Worm (Caenorhabditis elegans) whole organism, young adult: ENCODE data around the gene qdpr-1.

ENCODE experiments used
- B0035.1 ChIP-seq: sonication (generic microtip); optimal IDR thresholded peaks from 2 replicates; lab custom pipeline; 2016; ENCODE audit warnings: missing genetic modification characterization, mild to moderate bottlenecking, missing compliant biosample characterization, missing genotype, missing genetic modification reagents
- F10E7.11 ChIP-seq: sonication (generic microtip); optimal IDR thresholded peaks from 2 replicates; lab custom pipeline; 2017; ENCODE audit warnings: mild to moderate bottlenecking, missing genetic modification characterization, moderate library complexity, missing compliant biosample characterization
- F23B12.7 ChIP-seq: sonication (generic microtip); optimal IDR thresholded peaks from 2 replicates; lab custom pipeline; 2017; ENCODE audit warnings: missing genetic modification characterization, mild to moderate bottlenecking, missing compliant biosample characterization, antibody characterized with exemption, moderate library complexity; ENCODE audit not compliant: insufficient read depth
- F37B4.10 ChIP-seq: fragments of 200-800 bp; sonication (Bioruptor generic); IDR thresholded peaks from 2 replicates; pipeline ENCODE4 v1.3.6; 2022; ENCODE audit warnings: missing genetic modification characterization, missing compliant biosample characterization
- F52B5.7 ChIP-seq: sonication (generic microtip); optimal IDR thresholded peaks from 2 replicates; lab custom pipeline; 2016; ENCODE audit warnings: mild to moderate bottlenecking, missing genetic modification characterization, missing compliant biosample characterization
- F57A8.1 ChIP-seq: fragments of 200-800 bp; sonication (Bioruptor generic); optimal IDR thresholded peaks from 2 replicates; lab custom pipeline; 2018; ENCODE audit warnings: mild to moderate bottlenecking, missing genetic modification characterization, moderate library complexity, missing compliant biosample characterization
- F57C9.4 ChIP-seq: sonication (generic microtip); optimal IDR thresholded peaks from 2 replicates; lab custom pipeline; 2017; ENCODE audit warnings: mild to moderate bottlenecking, missing genetic modification characterization, missing compliant biosample characterization
- K12H6.12 ChIP-seq: fragments of 200-800 bp; sonication (Bioruptor generic); optimal IDR thresholded peaks from 2 replicates; lab custom pipeline; 2018; ENCODE audit warnings: mild to moderate bottlenecking, missing genetic modification characterization, missing compliant biosample characterization
- Y53G8AR.9 ChIP-seq: fragments of 200-800 bp; sonication (Bioruptor generic); conservative IDR thresholded peaks from 2 replicates; pipeline ENCODE4 v1.3.6; 2022; ENCODE audit warnings: missing genetic modification reagents, missing genetic modification characterization, missing compliant biosample characterization
- Y56A3A.18 ChIP-seq: fragments of 200-800 bp; sonication (Bioruptor generic); IDR thresholded peaks from 2 replicates; pipeline ENCODE4 v1.3.6; 2022; ENCODE audit warnings: missing genetic modification reagents, missing genetic modification characterization, missing compliant biosample characterization
- Y67H2A.10 ChIP-seq: fragments of 200-800 bp; sonication (Bioruptor generic); conservative IDR thresholded peaks from 2 replicates; pipeline ENCODE4 v1.3.6; 2022; ENCODE audit warnings: missing genetic modification reagents, missing genetic modification characterization, missing compliant biosample characterization
- Y79H2A.3 ChIP-seq: fragments of 200-800 bp; sonication (Bioruptor generic); conservative IDR thresholded peaks from 2 replicates; pipeline ENCODE4 v1.3.6; 2022; ENCODE audit warnings: missing genetic modification reagents, missing genetic modification characterization, missing compliant biosample characterization
- ama-1 ChIP-seq, 3 experiments: fragments of 150-350 bp in 1 of 3; sonication (generic microtip) in 2 of 3; optimal IDR thresholded peaks; 2 replicates each; lab custom pipeline; 2014 to 2018; ENCODE audit warnings: missing biosample characterization in 2 of 3, missing genetic modification characterization in 2 of 3, missing genetic modification reagents in 2 of 3
- atf-7 ChIP-seq: sonication (generic microtip); optimal IDR thresholded peaks from 2 replicates; lab custom pipeline; 2017; ENCODE audit warnings: mild to moderate bottlenecking, missing genetic modification characterization, missing compliant biosample characterization
- athp-1 ChIP-seq: sonication (generic microtip); optimal IDR thresholded peaks from 2 replicates; lab custom pipeline; 2017; ENCODE audit warnings: mild to moderate bottlenecking, missing genetic modification characterization, missing compliant biosample characterization
- attf-6 ChIP-seq: fragments of 200-800 bp; sonication (Bioruptor generic); IDR thresholded peaks from 2 replicates; pipeline ENCODE4 v1.3.6; 2022; ENCODE audit warnings: missing genetic modification reagents, missing genetic modification characterization, missing compliant biosample characterization
- bed-2 ChIP-seq: fragments of 200-800 bp; sonication (Bioruptor generic); IDR thresholded peaks from 2 replicates; pipeline ENCODE4 v1.3.6; 2022; ENCODE audit warnings: missing genetic modification reagents, missing genetic modification characterization, missing compliant biosample characterization
- cebp-2 ChIP-seq: fragments of 200-800 bp; sonication (Bioruptor generic); IDR thresholded peaks from 2 replicates; pipeline ENCODE4 v1.3.6; 2022; ENCODE audit warnings: missing genetic modification characterization, missing compliant biosample characterization
- ceh-40 ChIP-seq: fragments of 200-800 bp; sonication (Bioruptor generic); IDR thresholded peaks from 2 replicates; pipeline ENCODE4 v1.3.6; 2022; ENCODE audit warnings: missing genetic modification characterization, missing compliant biosample characterization
- ceh-79 ChIP-seq: sonication (generic microtip); optimal IDR thresholded peaks from 2 replicates; lab custom pipeline; 2017; ENCODE audit warnings: mild to moderate bottlenecking, missing genetic modification characterization, missing compliant biosample characterization
- ceh-91 ChIP-seq: fragments of 200-800 bp; sonication (Bioruptor generic); IDR thresholded peaks from 2 replicates; pipeline ENCODE4 v1.3.6; 2022; ENCODE audit warnings: missing genetic modification reagents, missing genetic modification characterization, missing compliant biosample characterization
- dpff-1 ChIP-seq: sonication (generic microtip); optimal IDR thresholded peaks from 2 replicates; lab custom pipeline; 2017; ENCODE audit warnings: mild to moderate bottlenecking, missing genetic modification characterization, missing compliant biosample characterization
- dpl-1 ChIP-seq: fragments of 150-350 bp; optimal IDR thresholded peaks from 2 replicates; lab custom pipeline; 2014; ENCODE audit warnings: missing biosample characterization, missing genetic modification reagents, missing genetic modification characterization
- egrh-3 ChIP-seq: fragments of 200-800 bp; sonication (Bioruptor generic); IDR thresholded peaks from 2 replicates; pipeline ENCODE4 v1.3.6; 2022; ENCODE audit warnings: missing genetic modification reagents, missing genetic modification characterization, missing compliant biosample characterization
- ekl-4 ChIP-seq: fragments of 200-800 bp; sonication (Bioruptor generic); IDR thresholded peaks from 2 replicates; pipeline ENCODE4 v1.3.6; 2022; ENCODE audit warnings: missing genetic modification reagents, missing genetic modification characterization, missing compliant biosample characterization
- gei-17 ChIP-seq: fragments of 200-800 bp; sonication (Bioruptor generic); optimal IDR thresholded peaks from 2 replicates; lab custom pipeline; 2018; ENCODE audit warnings: mild to moderate bottlenecking, missing genetic modification characterization, missing compliant biosample characterization
- him-1 ChIP-seq: sonication (generic microtip); optimal IDR thresholded peaks from 2 replicates; lab custom pipeline; 2016; ENCODE audit warnings: missing genotype, missing genetic modification reagents, missing genetic modification characterization, missing compliant biosample characterization
- hlh-12 ChIP-seq: sonication (generic microtip); optimal IDR thresholded peaks from 2 replicates; lab custom pipeline; 2016; ENCODE audit warnings: missing genetic modification characterization, missing compliant biosample characterization
- hsf-1 ChIP-seq: fragments of 200-800 bp; sonication (Bioruptor generic); IDR thresholded peaks from 2 replicates; pipeline ENCODE4 v1.3.6; 2022; ENCODE audit warnings: missing genetic modification reagents, missing genetic modification characterization, missing compliant biosample characterization
- lag-1 ChIP-seq: fragments of 200-800 bp; sonication (Bioruptor generic); IDR thresholded peaks from 2 replicates; pipeline ENCODE4 v1.3.6; 2022; ENCODE audit warnings: missing genetic modification reagents, missing genetic modification characterization, missing compliant biosample characterization
- let-607 ChIP-seq, 2 experiments: fragments of 200-800 bp in 1 of 2; sonication (Bioruptor generic) in 1 of 2; sonication (generic microtip) in 1 of 2; optimal IDR thresholded peaks; 2 replicates each; lab custom pipeline; 2016 to 2018; ENCODE audit warnings: mild to moderate bottlenecking in 2 of 2, missing compliant biosample characterization in 2 of 2, missing genetic modification characterization in 2 of 2, moderate library complexity in 2 of 2, missing genotype in 1 of 2
- lin-26 ChIP-seq: fragments of 200-800 bp; sonication (Bioruptor generic); IDR thresholded peaks from 2 replicates; pipeline ENCODE4 v1.3.6; 2022; ENCODE audit warnings: missing genetic modification reagents, missing genetic modification characterization, missing compliant biosample characterization
- lin-35 ChIP-seq, 3 experiments: fragments of 150-350 bp in 2 of 3; sonication (generic microtip) in 1 of 3; optimal IDR thresholded peaks; 2 replicates each; lab custom pipeline; 2014 to 2018; ENCODE audit warnings: missing biosample characterization in 3 of 3, missing genetic modification characterization in 3 of 3, missing genetic modification reagents in 3 of 3
- lsy-27 ChIP-seq: sonication (generic microtip); optimal IDR thresholded peaks from 2 replicates; lab custom pipeline; 2017; ENCODE audit warnings: missing genetic modification characterization, mild to moderate bottlenecking, missing compliant biosample characterization, antibody characterized with exemption, missing genotype, borderline replicate concordance; ENCODE audit not compliant: insufficient read depth
- nfya-1 ChIP-seq: sonication (generic microtip); optimal IDR thresholded peaks from 2 replicates; lab custom pipeline; 2017; ENCODE audit warnings: antibody characterized with exemption, missing compliant biosample characterization, missing genetic modification characterization, borderline replicate concordance; ENCODE audit not compliant: insufficient read depth
- nhr-27 ChIP-seq: fragments of 200-800 bp; sonication (Bioruptor generic); optimal IDR thresholded peaks from 2 replicates; lab custom pipeline; 2018; ENCODE audit warnings: mild to moderate bottlenecking, missing genetic modification characterization, moderate library complexity, missing compliant biosample characterization
- pbrm-1 ChIP-seq: fragments of 200-800 bp; sonication (Bioruptor generic); IDR thresholded peaks from 2 replicates; pipeline ENCODE4 v1.3.6; 2022; ENCODE audit warnings: missing genetic modification reagents, missing genetic modification characterization, missing compliant biosample characterization
- pha-4 ChIP-seq: fragments of 150-350 bp; sonication (generic microtip); optimal IDR thresholded peaks from 2 replicates; lab custom pipeline; 2014; ENCODE audit warnings: missing biosample characterization, missing genetic modification reagents, missing genetic modification characterization
- repo-1 ChIP-seq: sonication (generic microtip); optimal IDR thresholded peaks from 2 replicates; lab custom pipeline; 2017; ENCODE audit warnings: mild to moderate bottlenecking, missing genetic modification characterization, missing compliant biosample characterization
- rpc-1 ChIP-seq, 2 experiments: fragments of 150-350 bp in 1 of 2; sonication (generic microtip) in 1 of 2; optimal IDR thresholded peaks; 2 replicates each; lab custom pipeline; 2014 to 2018; ENCODE audit warnings: missing biosample characterization in 1 of 2, missing genetic modification characterization in 1 of 2, missing genetic modification reagents in 1 of 2, missing genotype in 1 of 2
- snpc-3.4 ChIP-seq: sonication (generic microtip); optimal IDR thresholded peaks from 2 replicates; lab custom pipeline; 2017; ENCODE audit warnings: missing genetic modification characterization, mild to moderate bottlenecking, missing compliant biosample characterization, antibody characterized with exemption, moderate library complexity, missing genotype, missing genetic modification reagents
- somi-1 ChIP-seq: fragments of 200-800 bp; sonication (Bioruptor generic); optimal IDR thresholded peaks from 2 replicates; lab custom pipeline; 2018; ENCODE audit warnings: mild to moderate bottlenecking, missing genetic modification characterization, missing compliant biosample characterization
- tbp1 ChIP-seq: fragments of 200-800 bp; sonication (Bioruptor generic); optimal IDR thresholded peaks from 2 replicates; lab custom pipeline; 2018; ENCODE audit warnings: mild to moderate bottlenecking, missing genetic modification characterization, missing compliant biosample characterization
- tlf-1 ChIP-seq: fragments of 200-800 bp; sonication (Bioruptor generic); optimal IDR thresholded peaks from 2 replicates; lab custom pipeline; 2018; ENCODE audit warnings: mild to moderate bottlenecking, missing genetic modification characterization, missing compliant biosample characterization
- unc-130 ChIP-seq: sonication (generic microtip); optimal IDR thresholded peaks from 2 replicates; lab custom pipeline; 2016; ENCODE audit warnings: missing genetic modification reagents, missing genetic modification characterization, missing compliant biosample characterization
- zim-3 ChIP-seq: sonication (generic microtip); optimal IDR thresholded peaks from 2 replicates; lab custom pipeline; 2017; ENCODE audit warnings: mild to moderate bottlenecking, missing genetic modification characterization, moderate library complexity, missing compliant biosample characterization
- ztf-22 ChIP-seq: fragments of 200-800 bp; sonication (Bioruptor generic); optimal IDR thresholded peaks from 2 replicates; lab custom pipeline; 2018; ENCODE audit warnings: mild to moderate bottlenecking, missing genetic modification characterization, moderate library complexity, missing compliant biosample characterization
- ztf-26 ChIP-seq: sonication (generic microtip); optimal IDR thresholded peaks from 2 replicates; lab custom pipeline; 2017; ENCODE audit warnings: missing genetic modification characterization, missing compliant biosample characterization

qdpr-1 gene

ce11 chrIII:13411202-13411601, 17.5 kb downstream of the qdpr-1 start (continued):
- TF ChIP-seq ama-1 (optimal IDR thresholded peaks at IDR 0.05; lab: Kevin White, UChicago) (no peak), ama-1 (GFP tag; optimal IDR thresholded peaks at IDR 0.05; lab: Kevin White, UChicago) (no peak), lag-1 (no peak), him-1 (tag; lab: Kevin White, UChicago) (peak; percentile 80), Y67H2A.10 (no peak), Y56A3A.18 (GFP tag; lab: Robert Waterston, UW) (no peak), let-607 (tag; optimal IDR thresholded peaks at IDR 0.05; lab: Kevin White, UChicago) (no peak), ceh-91 (GFP tag; lab: Robert Waterston, UW) (no peak), ztf-22 (GFP tag; lab: Kevin White, UChicago) (no peak), hsf-1 (no peak), somi-1 (GFP tag; lab: Kevin White, UChicago) (no peak), ekl-4 (GFP tag; lab: Robert Waterston, UW) (no peak), cebp-2 (GFP tag; lab: Robert Waterston, UW) (no peak), athp-1 (tag; lab: Kevin White, UChicago) (peak; percentile 57), F10E7.11 (tag; lab: Kevin White, UChicago) (no peak), B0035.1 (tag; lab: Kevin White, UChicago) (no peak), lin-26 (GFP tag; lab: Robert Waterston, UW) (peak; percentile 72; the same call in 1 of the 2 replicates), F23B12.7 (peak; percentile 22), attf-6 (no peak), dpl-1 (GFP tag; lab: Kevin White, UChicago) (no peak), nhr-27 (tag; lab: Kevin White, UChicago) (no peak), lin-35 (GFP tag; optimal IDR thresholded peaks at IDR 0.05; lab: Kevin White, UChicago) (no peak), pha-4 (tag; lab: Kevin White, UChicago) (no peak), snpc-3.4 (tag; lab: Kevin White, UChicago) (peak; percentile 47), unc-130 (GFP tag; lab: Kevin White, UChicago) (no peak), Y79H2A.3 (no peak), zim-3 (tag; lab: Kevin White, UChicago) (peak; percentile 78), egrh-3 (GFP tag; lab: Robert Waterston, UW) (no peak), ceh-40 (GFP tag; lab: Robert Waterston, UW) (no peak), repo-1 (tag; lab: Kevin White, UChicago) (no peak), tlf-1 (GFP tag; lab: Kevin White, UChicago) (no peak), Y53G8AR.9 (GFP tag; lab: Robert Waterston, UW) (no peak), K12H6.12 (no peak), nfya-1 (tag; lab: Kevin White, UChicago) (no peak), ztf-26 (no peak), lsy-27 (tag; lab: Kevin White, UChicago) (no peak), bed-2 (GFP tag; lab: Robert Waterston, UW) (no peak), rpc-1 (optimal IDR thresholded peaks at IDR 0.05; lab: Kevin White, UChicago) (peak; percentile 72), rpc-1 (tag; optimal IDR thresholded peaks at IDR 0.05; lab: Kevin White, UChicago) (peak; percentile 89), F57C9.4 (tag; lab: Kevin White, UChicago) (no peak), hlh-12 (no peak), tbp1 (GFP tag; lab: Kevin White, UChicago) (peak; percentile 85), F57A8.1 (GFP tag; lab: Kevin White, UChicago) (no peak), gei-17 (GFP tag; lab: Kevin White, UChicago) (no peak), atf-7 (tag; lab: Kevin White, UChicago) (no peak), F37B4.10 (GFP tag; lab: Robert Waterston, UW) (no peak), F52B5.7 (peak; percentile 10), dpff-1 (tag; lab: Kevin White, UChicago) (no peak), pbrm-1 (GFP tag; lab: Robert Waterston, UW) (no peak), ceh-79 (tag; lab: Kevin White, UChicago) (no peak)
